Worm (Caenorhabditis elegans) whole organism, mixed stage, embryonic: ENCODE data around the gene F53A3.1.
A peak's percentile ranks its signal among the peaks of the same experiment; 100 is the strongest.
"Not testable (repeated sequence)": the region's sequence is repeated elsewhere in the genome, so short reads cannot be mapped to it uniquely, and the experiment has no call there.

Experiments used
- ceh-43 ChIP-seq: fragments of 200-800 bp; sonication (Bioruptor generic); optimal IDR thresholded peaks from 2 replicates; lab custom pipeline; 2018; ENCODE audit warnings: mild to moderate bottlenecking, missing genetic modification characterization, moderate library complexity, missing compliant biosample characterization
- ceh-83 ChIP-seq: fragments of 200-800 bp; sonication (Bioruptor generic); optimal IDR thresholded peaks from 2 replicates; lab custom pipeline; 2018; ENCODE audit warnings: mild to moderate bottlenecking, missing genetic modification characterization, missing compliant biosample characterization
- cnd-1 ChIP-seq: fragments of 200-800 bp; sonication (Bioruptor generic); optimal IDR thresholded peaks from 2 replicates; lab custom pipeline; 2018; ENCODE audit warnings: mild to moderate bottlenecking, missing genetic modification characterization, missing compliant biosample characterization
- drap-1 ChIP-seq: fragments of 200-800 bp; sonication (Bioruptor generic); optimal IDR thresholded peaks from 3 replicates; lab custom pipeline; 2018; ENCODE audit warnings: mild to moderate bottlenecking, missing genetic modification characterization, missing compliant biosample characterization
- elt-3 ChIP-seq: fragments of 150-350 bp; optimal IDR thresholded peaks from 2 replicates; lab custom pipeline; 2014; ENCODE audit warnings: missing biosample characterization, missing genetic modification characterization
- lin-13 ChIP-seq: fragments of 150-350 bp; optimal IDR thresholded peaks from 2 replicates; lab custom pipeline; 2014; ENCODE audit warnings: missing biosample characterization, missing genetic modification characterization
- lin-32 ChIP-seq: fragments of 200-800 bp; sonication (Bioruptor generic); optimal IDR thresholded peaks from 2 replicates; lab custom pipeline; 2018; ENCODE audit warnings: mild to moderate bottlenecking, missing genetic modification characterization, missing compliant biosample characterization
- lsy-2 ChIP-seq: fragments of 150-350 bp; optimal IDR thresholded peaks from 2 replicates; lab custom pipeline; 2014; ENCODE audit warnings: missing biosample characterization, missing genetic modification characterization
- nhr-76 ChIP-seq: sonication (generic microtip); optimal IDR thresholded peaks from 2 replicates; lab custom pipeline; 2017; ENCODE audit warnings: missing biosample characterization, missing genetic modification characterization
- pha-4 ChIP-seq: fragments of 150-350 bp; optimal IDR thresholded peaks from 2 replicates; lab custom pipeline; 2018; ENCODE audit warnings: missing biosample characterization, missing genetic modification reagents, missing genetic modification characterization
- ztf-11 ChIP-seq: fragments of 150-350 bp; optimal IDR thresholded peaks from 2 replicates; lab custom pipeline; 2014; ENCODE audit warnings: missing biosample characterization, missing genetic modification characterization

ce11 chrIII:1900406-1900805, 43.0 kb downstream of the F53A3.1 start:
- TF ChIP-seq ceh-83 (GFP tag; lab: Kevin White, UChicago); lin-13; lin-32 (GFP tag; lab: Kevin White, UChicago); nhr-76; pha-4; ztf-11 (tag; lab: Kevin White, UChicago); cnd-1 (tag; lab: Kevin White, UChicago); elt-3; drap-1 (GFP tag; lab: Kevin White, UChicago); ceh-43 (GFP tag; lab: Kevin White, UChicago): not testable (repeated sequence)
- peak; percentile 22 for TF ChIP-seq lsy-2 (tag; lab: Kevin White, UChicago)
